Fruit fly (Drosophila melanogaster): ENCODE results near the gene CG13622.

Gene CG13622

DNA sequence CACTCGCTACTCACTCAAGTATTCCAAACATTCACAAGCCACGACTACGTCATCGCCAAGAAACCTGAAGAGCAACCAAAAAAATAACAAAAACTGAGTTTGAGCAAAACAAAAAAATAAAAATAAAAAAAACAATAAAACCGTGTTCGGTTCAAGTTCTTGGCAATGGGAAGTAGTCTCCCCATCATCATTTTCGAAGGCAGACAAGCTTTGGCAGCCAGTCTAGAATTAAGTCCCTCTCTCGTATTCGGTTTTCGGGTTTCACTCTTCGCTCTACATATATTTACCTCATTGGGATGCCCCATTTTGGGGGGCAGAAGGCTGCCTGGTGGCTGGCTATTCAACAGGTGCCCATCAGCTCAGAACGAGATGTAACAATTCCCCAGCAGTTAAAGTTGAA is 26.4 kb upstream of the CG13622 start (continued):
- TF ChIP-seq Eip93F (GFP tag; optimal IDR thresholded peaks at IDR 0.05) = no peak
- TF ChIP-seq CG10631 (GFP tag; optimal IDR thresholded peaks at IDR 0.05) = no peak
- peak; percentile 16; the same call in 1 of the 2 replicates for TF ChIP-seq CG15336 (GFP tag; IDR thresholded peaks at IDR 0.05)
- peak; percentile 17 for TF ChIP-seq OdsH (GFP tag; optimal IDR thresholded peaks at IDR 0.05)
- no peak for TF ChIP-seq fd85E (GFP tag; optimal IDR thresholded peaks at IDR 0.05)
- no peak for TF ChIP-seq CG8319 (GFP tag; optimal IDR thresholded peaks at IDR 0.05)
- no peak for TF ChIP-seq CG4318 (GFP tag; optimal IDR thresholded peaks at IDR 0.05)
- peak; percentile 76 for TF ChIP-seq CG10669 (GFP tag; optimal IDR thresholded peaks at IDR 0.05)
- peak; percentile 19 for TF ChIP-seq CG3919 (GFP tag; optimal IDR thresholded peaks at IDR 0.05)
- TF ChIP-seq Hr4 (GFP tag; optimal IDR thresholded peaks at IDR 0.05) = no peak
- TF ChIP-seq Eip75B (GFP tag; optimal IDR thresholded peaks at IDR 0.05) = peak; percentile 9
- no peak for TF ChIP-seq Hr39 (GFP tag; optimal IDR thresholded peaks at IDR 0.05)
- peak; percentile 58 for TF ChIP-seq CG6854 (GFP tag; optimal IDR thresholded peaks at IDR 0.05)
- TF ChIP-seq CG1621 (tag; optimal IDR thresholded peaks at IDR 0.05) = peak; percentile 77
- peak; percentile 32 for TF ChIP-seq CG8632 (GFP tag; optimal IDR thresholded peaks at IDR 0.05)
- no peak for TF ChIP-seq Gug (GFP tag; IDR thresholded peaks at IDR 0.05)
- TF ChIP-seq vri (GFP tag; optimal IDR thresholded peaks at IDR 0.05) = peak; percentile 29
- TF ChIP-seq esn (GFP tag; optimal IDR thresholded peaks at IDR 0.05) = no peak
- peak; percentile 83 for TF ChIP-seq spab (GFP tag; optimal IDR thresholded peaks at IDR 0.05)
- TF ChIP-seq CG9139 (GFP tag; optimal IDR thresholded peaks at IDR 0.05) = peak; percentile 97
- peak; percentile 80 for TF ChIP-seq Eip78C (GFP tag)
- no peak for TF ChIP-seq CG11902 (GFP tag; optimal IDR thresholded peaks at IDR 0.05)
- peak; percentile 18 for TF ChIP-seq CG34406 (GFP tag; optimal IDR thresholded peaks at IDR 0.05)
- TF ChIP-seq CG11762 (GFP tag; optimal IDR thresholded peaks at IDR 0.05; ENCODE audit: insufficient read depth) = no peak
- TF ChIP-seq CG16779 (tag; optimal IDR thresholded peaks at IDR 0.05) = no peak
- no peak for TF ChIP-seq Met (GFP tag; optimal IDR thresholded peaks at IDR 0.05)
- no peak for TF ChIP-seq Sox15 (GFP tag; optimal IDR thresholded peaks at IDR 0.05)
- TF ChIP-seq Hr38 (GFP tag; optimal IDR thresholded peaks at IDR 0.05) = no peak
- no peak for TF ChIP-seq CG6792 (GFP tag; optimal IDR thresholded peaks at IDR 0.05)
- no peak for TF ChIP-seq CG6276 (GFP tag; optimal IDR thresholded peaks at IDR 0.05)
- TF ChIP-seq topi (GFP tag; optimal IDR thresholded peaks at IDR 0.05) = no peak
- TF ChIP-seq Ets21C (GFP tag; optimal IDR thresholded peaks at IDR 0.05) = no peak
- TF ChIP-seq net (GFP tag; optimal IDR thresholded peaks at IDR 0.05) = no peak
- TF ChIP-seq CG31627 (GFP tag; optimal IDR thresholded peaks at IDR 0.05) = no peak
- TF ChIP-seq fkh (GFP tag; optimal IDR thresholded peaks at IDR 0.05) = no peak
- peak; percentile 61 for TF ChIP-seq CG3032 (tag; optimal IDR thresholded peaks at IDR 0.05)
- TF ChIP-seq Ets96B (tag; optimal IDR thresholded peaks at IDR 0.05) = peak; percentile 81
- no peak for TF ChIP-seq CG32006 (GFP tag; optimal IDR thresholded peaks at IDR 0.05)
- no peak for TF ChIP-seq Lpt (GFP tag; optimal IDR thresholded peaks at IDR 0.05)

DNA sequence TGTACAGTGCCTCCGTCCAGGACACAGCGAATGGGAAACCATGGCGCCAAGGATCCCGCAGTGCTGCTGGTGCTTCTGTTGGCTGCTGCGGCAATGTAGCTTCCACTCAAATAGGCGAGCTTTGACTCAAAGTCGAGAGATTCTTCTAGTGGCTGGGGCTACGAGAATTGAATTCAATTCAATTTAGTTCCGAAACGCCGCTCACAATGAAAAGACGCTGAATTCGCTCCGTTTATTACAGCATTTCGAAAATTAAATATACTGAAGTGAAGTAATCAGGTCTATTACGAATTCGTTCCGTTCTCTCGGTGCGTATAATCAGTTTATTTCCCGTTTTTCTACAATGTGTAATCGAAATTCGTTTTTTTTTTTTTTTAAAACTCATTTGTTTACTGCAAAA is 25.4 kb upstream of the CG13622 start:
- TF ChIP-seq esn (GFP tag; optimal IDR thresholded peaks at IDR 0.05) (no peak), CG11902 (GFP tag; optimal IDR thresholded peaks at IDR 0.05) (no peak), Ets21C (GFP tag; optimal IDR thresholded peaks at IDR 0.05) (no peak), Eip78C (GFP tag) (peak; percentile 1), Smox (GFP tag; optimal IDR thresholded peaks at IDR 0.05) (no peak), ss (GFP tag; optimal IDR thresholded peaks at IDR 0.05) (peak in 1 of 2 experiments; percentile 17), Hr39 (GFP tag; optimal IDR thresholded peaks at IDR 0.05) (no peak), salr (GFP tag; optimal IDR thresholded peaks at IDR 0.05) (no peak), Eip93F (GFP tag; optimal IDR thresholded peaks at IDR 0.05) (no peak), Gug (GFP tag; IDR thresholded peaks at IDR 0.05) (no peak), Blimp-1 (GFP tag; optimal IDR thresholded peaks at IDR 0.05) (no peak), pdm3 (GFP tag; optimal IDR thresholded peaks at IDR 0.05) (no peak), Sox14 (GFP tag; optimal IDR thresholded peaks at IDR 0.05) (no peak), CG8632 (GFP tag; optimal IDR thresholded peaks at IDR 0.05) (no peak), vri (GFP tag; optimal IDR thresholded peaks at IDR 0.05) (peak; percentile 48), Sox102F (GFP tag; optimal IDR thresholded peaks at IDR 0.05) (no peak), Sox15 (GFP tag; optimal IDR thresholded peaks at IDR 0.05) (no peak), CG15336 (GFP tag; IDR thresholded peaks at IDR 0.05) (no peak), acj6 (GFP tag; optimal IDR thresholded peaks at IDR 0.05) (no peak), svp (GFP tag) (no peak), fd59A (GFP tag; optimal IDR thresholded peaks at IDR 0.05) (no peak), CG3919 (GFP tag; optimal IDR thresholded peaks at IDR 0.05) (no peak), Eip75B (GFP tag; optimal IDR thresholded peaks at IDR 0.05) (no peak)
